Fruit fly (Drosophila melanogaster) whole organism, embryonic: ENCODE measurements around the gene Rpn1.
A peak's percentile ranks its signal among the peaks of the same experiment; 100 is the strongest.

Experiments used
- CG10366 ChIP-seq: fragments of 200-800 bp; sonication (Bioruptor generic); IDR thresholded peaks from 2 replicates; pipeline ENCODE4 v1.3.6; 2022; ENCODE audit warnings: missing biosample characterization, missing genetic modification characterization
- CG11695 ChIP-seq: fragments of 200-800 bp; sonication (Bioruptor generic); IDR thresholded peaks from 3 replicates; pipeline ENCODE4 v1.3.6; 2022; ENCODE audit warnings: missing biosample characterization, missing genetic modification characterization
- CG12659 ChIP-seq: fragments of 200-800 bp; sonication (Bioruptor generic); optimal IDR thresholded peaks from 3 replicates; lab custom pipeline; 2017; ENCODE audit warnings: mild to moderate bottlenecking, missing biosample characterization, missing genetic modification reagents, missing genetic modification characterization
- CG15479 ChIP-seq: fragments of 200-800 bp; sonication (Bioruptor generic); optimal IDR thresholded peaks from 3 replicates; lab custom pipeline; 2019; ENCODE audit warnings: missing biosample characterization, mild to moderate bottlenecking, missing genetic modification characterization, moderate library complexity
- CG17385 ChIP-seq: fragments of 200-800 bp; sonication (Bioruptor generic); optimal IDR thresholded peaks from 3 replicates; lab custom pipeline; 2018; ENCODE audit warnings: missing biosample characterization, mild to moderate bottlenecking, missing genetic modification characterization
- CG1832 ChIP-seq: fragments of 200-800 bp; sonication (Bioruptor generic); optimal IDR thresholded peaks from 2 replicates; lab custom pipeline; 2017; ENCODE audit warnings: missing biosample characterization, mild to moderate bottlenecking, missing genetic modification characterization, inconsistent platforms
- CG18599 ChIP-seq: fragments of 200-800 bp; sonication (Bioruptor generic); optimal IDR thresholded peaks from 3 replicates; lab custom pipeline; 2017; ENCODE audit warnings: missing biosample characterization, missing genetic modification characterization, mild to moderate bottlenecking, moderate library complexity, missing genetic modification reagents
- CG2199 ChIP-seq: fragments of 200-800 bp; sonication (Bioruptor generic); IDR thresholded peaks from 3 replicates; pipeline ENCODE4 v1.3.6; 2022; ENCODE audit warnings: missing biosample characterization, missing genetic modification characterization
- CG32767 ChIP-seq: fragments of 200-800 bp; sonication (Bioruptor generic); IDR thresholded peaks from 2 replicates; pipeline ENCODE4 v1.3.6; 2022; ENCODE audit warnings: missing biosample characterization, missing genetic modification characterization
- CG32772 ChIP-seq: fragments of 200-800 bp; sonication (Bioruptor generic); IDR thresholded peaks from 2 replicates; pipeline ENCODE4 v1.3.6; 2022; ENCODE audit warnings: missing biosample characterization, missing genetic modification characterization
- CG3726 ChIP-seq: fragments of 200-800 bp; sonication (Bioruptor generic); IDR thresholded peaks from 3 replicates; pipeline ENCODE4, ENCODE4 v1.3.6; 2022; ENCODE audit warnings: missing biosample characterization, missing genetic modification characterization
- CG4328 ChIP-seq: fragments of 200-800 bp; sonication (Bioruptor generic); optimal IDR thresholded peaks from 3 replicates; lab custom pipeline; 2017; ENCODE audit warnings: missing biosample characterization, missing genetic modification reagents, missing genetic modification characterization
- CG5180 ChIP-seq: fragments of 200-800 bp; sonication (Bioruptor generic); optimal IDR thresholded peaks from 3 replicates; lab custom pipeline; 2017; ENCODE audit warnings: missing biosample characterization, missing genetic modification characterization, mild to moderate bottlenecking, moderate library complexity, missing genetic modification reagents
- CG6272 ChIP-seq: fragments of 200-800 bp; sonication (Bioruptor generic); IDR thresholded peaks from 2 replicates; pipeline ENCODE4 v1.3.6; 2022; ENCODE audit warnings: missing biosample characterization, missing genetic modification characterization
- CG7745 ChIP-seq: fragments of 200-800 bp; sonication (Bioruptor generic); optimal IDR thresholded peaks from 2 replicates; lab custom pipeline; 2018; ENCODE audit warnings: missing biosample characterization, mild to moderate bottlenecking, missing genetic modification characterization, moderate library complexity
- CG7963 ChIP-seq: fragments of 200-800 bp; sonication (Bioruptor generic); IDR thresholded peaks from 3 replicates; pipeline ENCODE4 v1.3.6; 2022; ENCODE audit warnings: missing biosample characterization, missing genetic modification characterization; ENCODE audit not compliant: partially characterized antibody
- CG8944 ChIP-seq: fragments of 200-800 bp; sonication (Bioruptor generic); optimal IDR thresholded peaks from 3 replicates; lab custom pipeline; 2016; ENCODE audit warnings: missing biosample characterization, missing genetic modification characterization
- CHES-1-like ChIP-seq: fragments of 200-800 bp; sonication (Bioruptor generic); optimal IDR thresholded peaks from 2 replicates; lab custom pipeline; 2016; ENCODE audit warnings: missing biosample characterization, missing genetic modification characterization
- CoRest ChIP-seq: fragments of 200-800 bp; sonication (Bioruptor generic); optimal IDR thresholded peaks from 3 replicates; lab custom pipeline; 2018; ENCODE audit warnings: missing biosample characterization, mild to moderate bottlenecking, missing genetic modification characterization, moderate library complexity
- E2f1 ChIP-seq: fragments of 200-800 bp; sonication (Bioruptor generic); IDR thresholded peaks from 2 replicates; pipeline ENCODE4 v1.3.6; 2022; ENCODE audit warnings: missing biosample characterization, missing genetic modification characterization
- E2f2 ChIP-seq: fragments of 200-800 bp; sonication (Bioruptor generic); IDR thresholded peaks from 2 replicates; pipeline ENCODE4 v1.3.6; 2022; ENCODE audit warnings: missing biosample characterization, missing genetic modification characterization
- Ets65A ChIP-seq: fragments of 200-800 bp; sonication (Bioruptor generic); peaks from one replicate; lab custom pipeline; 2016; ENCODE audit warnings: missing biosample characterization, missing genetic modification characterization
- HHEX ChIP-seq: fragments of 200-800 bp; sonication (Bioruptor generic); optimal IDR thresholded peaks from 3 replicates; lab custom pipeline; 2017; ENCODE audit warnings: missing biosample characterization, mild to moderate bottlenecking, missing genetic modification characterization, missing genetic modification reagents
- HmgZ ChIP-seq: fragments of 200-800 bp; sonication (Bioruptor generic); optimal IDR thresholded peaks from 2 replicates; lab custom pipeline; 2018; ENCODE audit warnings: missing biosample characterization, mild to moderate bottlenecking, missing genetic modification characterization
- Lpt ChIP-seq: fragments of >200 bp; optimal IDR thresholded peaks from 2 replicates; lab custom pipeline; 2018; ENCODE audit warnings: missing biosample characterization, missing genetic modification characterization
- MBD-R2 ChIP-seq: fragments of 200-800 bp; sonication (Bioruptor generic); IDR thresholded peaks from 2 replicates; pipeline ENCODE4 v1.3.6; 2022; ENCODE audit warnings: missing biosample characterization, missing genetic modification characterization
- Opbp ChIP-seq: fragments of 200-800 bp; sonication (Bioruptor generic); IDR thresholded peaks from 3 replicates; pipeline ENCODE4 v1.3.6; 2022; ENCODE audit warnings: missing biosample characterization, missing genetic modification characterization; ENCODE audit not compliant: partially characterized antibody
- Scr ChIP-seq: fragments of 200-800 bp; sonication (Bioruptor generic); IDR thresholded peaks from 2 replicates; pipeline ENCODE4 v1.3.6; 2022; ENCODE audit warnings: missing biosample characterization, missing genetic modification characterization; ENCODE audit not compliant: partially characterized antibody
- Six4 ChIP-seq: fragments of 200-800 bp; sonication (Bioruptor generic); optimal IDR thresholded peaks from 2 replicates; lab custom pipeline; 2016; ENCODE audit warnings: missing biosample characterization, missing genetic modification characterization
- bcd ChIP-seq: fragments of 200-800 bp; sonication (Bioruptor generic); optimal IDR thresholded peaks from 2 replicates; lab custom pipeline; 2017; ENCODE audit warnings: missing biosample characterization, mild to moderate bottlenecking, missing genetic modification characterization
- chn ChIP-seq: fragments of 200-800 bp; sonication (Bioruptor generic); optimal IDR thresholded peaks from 2 replicates; lab custom pipeline; 2016; ENCODE audit warnings: missing biosample characterization, missing genetic modification characterization
- da ChIP-seq: fragments of 200-800 bp; sonication (Bioruptor generic); optimal IDR thresholded peaks from 2 replicates; lab custom pipeline; 2016; ENCODE audit warnings: missing biosample characterization, missing genetic modification characterization
- disco-r ChIP-seq: fragments of 200-800 bp; sonication (Bioruptor generic); optimal IDR thresholded peaks from 2 replicates; lab custom pipeline; 2016; ENCODE audit warnings: missing biosample characterization, missing genetic modification characterization
- dpn ChIP-seq, 2 experiments: fragments of 200-800 bp; sonication (Bioruptor generic); optimal IDR thresholded peaks; 3 replicates each; lab custom pipeline; 2016; ENCODE audit warnings: missing biosample characterization in 2 of 2, missing genetic modification characterization in 2 of 2
- dysf ChIP-seq: fragments of 200-800 bp; sonication (Bioruptor generic); IDR thresholded peaks from 3 replicates; pipeline ENCODE4 v1.3.6; 2022; ENCODE audit warnings: missing biosample characterization, missing genetic modification characterization
- emc ChIP-seq: fragments of 200-800 bp; sonication (Bioruptor generic); optimal IDR thresholded peaks from 2 replicates; lab custom pipeline; 2016; ENCODE audit warnings: missing biosample characterization, missing genetic modification characterization
- gcm ChIP-seq: fragments of 200-800 bp; sonication (Bioruptor generic); optimal IDR thresholded peaks from 2 replicates; lab custom pipeline; 2019; ENCODE audit warnings: missing biosample characterization, mild to moderate bottlenecking, missing genetic modification characterization, moderate library complexity
- gem ChIP-seq: fragments of 200-800 bp; sonication (Bioruptor generic); optimal IDR thresholded peaks from 2 replicates; lab custom pipeline; 2019; ENCODE audit warnings: missing biosample characterization, mild to moderate bottlenecking, missing genetic modification characterization, moderate library complexity
- grau ChIP-seq: fragments of 200-800 bp; optimal IDR thresholded peaks from 3 replicates; lab custom pipeline; 2019; ENCODE audit warnings: missing biosample characterization, mild to moderate bottlenecking, missing genetic modification characterization, moderate library complexity
- h ChIP-seq: fragments of >200 bp; optimal IDR thresholded peaks from 2 replicates; lab custom pipeline; 2017
- kni ChIP-seq: fragments of 200-800 bp; sonication (Bioruptor generic); optimal IDR thresholded peaks from 3 replicates; lab custom pipeline; 2017; ENCODE audit warnings: mild to moderate bottlenecking, missing biosample characterization, missing genetic modification reagents, missing genetic modification characterization
- lilli ChIP-seq: fragments of 200-800 bp; sonication (Bioruptor generic); optimal IDR thresholded peaks from 3 replicates; lab custom pipeline; 2016; ENCODE audit warnings: missing biosample characterization, missing genetic modification characterization
- nom ChIP-seq: fragments of 200-800 bp; sonication (Bioruptor generic); optimal IDR thresholded peaks from 2 replicates; lab custom pipeline; 2017; ENCODE audit warnings: missing biosample characterization, missing genetic modification characterization, mild to moderate bottlenecking, moderate library complexity, missing genetic modification reagents
- pho ChIP-seq: fragments of 200-800 bp; sonication (Bioruptor generic); optimal IDR thresholded peaks from 2 replicates; lab custom pipeline; 2016; ENCODE audit warnings: missing biosample characterization, missing genetic modification characterization
- ranshi ChIP-seq: fragments of 200-800 bp; sonication (Bioruptor generic); IDR thresholded peaks from 2 replicates; pipeline ENCODE4 v1.3.6; 2022; ENCODE audit warnings: missing biosample characterization, missing genetic modification characterization
- sim ChIP-seq: fragments of 200-800 bp; sonication (Bioruptor generic); IDR thresholded peaks from 2 replicates; pipeline ENCODE4 v1.3.6; 2022; ENCODE audit warnings: missing biosample characterization, missing genetic modification characterization
- sr ChIP-seq: fragments of 200-800 bp; sonication (Bioruptor generic); IDR thresholded peaks from 3 replicates; pipeline ENCODE4 v1.3.6; 2022; ENCODE audit warnings: missing biosample characterization, missing genetic modification characterization
- tap ChIP-seq: fragments of 200-800 bp; optimal IDR thresholded peaks from 3 replicates; lab custom pipeline; 2019; ENCODE audit warnings: missing biosample characterization, mild to moderate bottlenecking, missing genetic modification characterization, moderate library complexity
- wek ChIP-seq: fragments of 200-800 bp; sonication (Bioruptor generic); optimal IDR thresholded peaks from 3 replicates; lab custom pipeline; 2018; ENCODE audit warnings: missing biosample characterization, mild to moderate bottlenecking, missing genetic modification characterization, moderate library complexity
- zen ChIP-seq: fragments of 200-800 bp; sonication (Bioruptor generic); optimal IDR thresholded peaks from 3 replicates; lab custom pipeline; 2018; ENCODE audit warnings: missing biosample characterization, mild to moderate bottlenecking, missing genetic modification characterization, moderate library complexity

Rpn1 gene

DNA sequence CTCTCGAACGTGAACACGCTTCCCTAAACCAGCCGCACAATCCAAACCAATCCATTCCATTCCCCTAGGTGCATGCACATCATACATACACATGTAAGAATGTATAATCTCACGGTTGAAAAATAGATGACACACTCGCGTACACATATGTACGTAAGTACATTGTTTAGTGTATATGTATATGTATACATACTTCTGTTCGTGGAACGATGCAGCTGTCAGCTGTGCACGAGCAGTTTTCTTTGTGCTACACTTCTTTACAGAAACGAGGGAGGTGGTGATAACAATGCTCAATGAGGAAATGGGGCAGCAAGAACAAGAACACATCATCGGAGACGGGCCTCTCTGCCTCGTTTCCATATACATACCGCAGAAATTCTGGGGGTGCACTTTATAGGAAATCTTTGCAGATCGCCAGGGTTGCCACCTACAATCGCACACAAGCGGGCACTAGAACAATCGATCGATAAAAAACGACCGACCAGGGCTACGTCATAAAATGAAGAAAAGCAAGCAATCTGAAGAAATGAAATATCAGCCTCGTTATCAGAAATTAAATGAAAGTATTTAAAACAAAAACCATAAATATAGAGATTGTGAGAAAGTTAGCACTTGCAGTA is 15.4 kb upstream of the Rpn1 start (continued):
- TF ChIP-seq kni (GFP tag; lab: Kevin White, UChicago) = peak; percentile 96
- TF ChIP-seq h = no peak
- no peak for TF ChIP-seq Lpt (GFP tag; lab: Kevin White, UChicago)
- 0 out of 2 replicates have a peak, but pooled peaks have one; percentile 6 for TF ChIP-seq E2f2 (GFP tag; lab: Robert Waterston, UW)
- no peak for TF ChIP-seq Opbp (GFP tag; lab: Robert Waterston, UW)
- no peak for TF ChIP-seq CHES-1-like (GFP tag; lab: Kevin White, UChicago)
- peak; percentile 0 for TF ChIP-seq nom
- no peak for TF ChIP-seq tap (tag; lab: Kevin White, UChicago)
- TF ChIP-seq pho (GFP tag; lab: Kevin White, UChicago) = no peak
- TF ChIP-seq CG32767 (GFP tag; lab: Robert Waterston, UW) = peak; percentile 81; the same call in 1 of the 2 replicates
- no peak for TF ChIP-seq CG3726 (GFP tag; lab: Robert Waterston, UW)
- TF ChIP-seq emc = no peak
- TF ChIP-seq lilli (GFP tag; lab: Kevin White, UChicago) = no peak
- TF ChIP-seq CG1832 = no peak
- no peak for TF ChIP-seq E2f1 (GFP tag; lab: Robert Waterston, UW)
- TF ChIP-seq CG2199 = peak; percentile 65; the same call in 1 of the 3 replicates
- TF ChIP-seq gem = peak; percentile 13
- TF ChIP-seq CG17385 (GFP tag; lab: Kevin White, UChicago) = peak; percentile 73
- TF ChIP-seq zen (tag; lab: Kevin White, UChicago) = no peak
- TF ChIP-seq disco-r = no peak
- peak; percentile 90 for TF ChIP-seq CG15479 (GFP tag; lab: Kevin White, UChicago)
- peak; percentile 2 for TF ChIP-seq HmgZ (tag; lab: Kevin White, UChicago)
- TF ChIP-seq wek (GFP tag; lab: Kevin White, UChicago) = peak; percentile 30
- peak; percentile 10 for TF ChIP-seq gcm
- peak; percentile 30; the same call in 1 of the 2 replicates for TF ChIP-seq Scr (GFP tag; lab: Robert Waterston, UW)
- no peak for TF ChIP-seq ranshi (GFP tag; lab: Robert Waterston, UW)
- TF ChIP-seq CG6272 (GFP tag; lab: Robert Waterston, UW) = no peak
- TF ChIP-seq sr (GFP tag; lab: Robert Waterston, UW) = no peak
- no peak for TF ChIP-seq CoRest (tag; lab: Kevin White, UChicago)
- TF ChIP-seq grau (tag; lab: Kevin White, UChicago) = no peak
- TF ChIP-seq sim (GFP tag; lab: Robert Waterston, UW) = no peak
- TF ChIP-seq CG4328 (GFP tag; lab: Kevin White, UChicago) = no peak
- TF ChIP-seq Six4 (GFP tag; lab: Kevin White, UChicago) = no peak
- no peak for TF ChIP-seq MBD-R2 (GFP tag; lab: Robert Waterston, UW)
- no peak for TF ChIP-seq CG10366
- TF ChIP-seq, all 482 proteins: peak for 53

DNA sequence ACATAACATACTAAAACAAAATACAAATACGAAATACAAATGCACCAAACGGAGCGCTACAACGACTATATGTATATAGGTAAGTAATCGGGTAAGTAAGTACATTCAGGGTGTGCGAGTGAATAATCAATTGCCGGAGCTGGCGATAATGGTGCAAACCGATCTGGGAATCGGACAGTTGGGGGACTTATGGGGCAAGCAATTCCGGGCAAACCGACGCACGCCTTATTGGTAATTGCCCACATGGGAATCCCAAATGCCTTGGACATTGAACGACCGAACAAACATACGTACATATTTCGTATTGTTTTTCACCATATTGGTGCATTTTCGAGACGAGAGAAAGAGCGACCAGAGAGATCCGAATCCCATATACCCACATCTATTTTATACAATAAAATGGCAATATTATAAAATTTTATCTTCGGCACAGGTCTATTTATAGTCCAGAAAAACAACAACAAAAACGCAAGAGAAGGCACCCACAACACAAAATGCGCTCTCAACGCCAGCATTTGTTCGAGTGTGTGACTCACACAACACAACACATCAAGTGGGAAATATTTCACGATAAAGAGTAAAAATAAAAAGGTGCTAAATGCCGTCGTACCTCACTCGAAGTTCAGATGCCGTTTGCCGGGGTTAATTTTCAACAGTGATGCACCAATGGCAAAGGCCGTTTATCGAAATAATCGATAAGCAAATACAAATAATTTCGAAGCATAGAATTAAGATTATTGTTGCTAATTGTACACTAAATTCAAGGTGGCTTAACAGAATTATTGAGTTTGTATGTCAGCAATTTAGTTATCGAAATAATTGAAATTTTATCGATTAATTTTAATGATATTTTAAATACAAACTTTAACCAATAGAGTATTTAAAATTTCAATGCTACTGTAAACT is 14.4 kb upstream of the Rpn1 start:
- TF ChIP-seq bcd (GFP tag; lab: Kevin White, UChicago) (no peak), Ets65A (GFP tag; lab: Kevin White, UChicago) (no peak), dpn (GFP tag; optimal IDR thresholded peaks at IDR 0.05; lab: Kevin White, UChicago) (no peak), CG7745 (tag; lab: Kevin White, UChicago) (no peak), CG8944 (no peak), CG12659 (no peak), CG32772 (GFP tag; lab: Robert Waterston, UW) (no peak), dysf (no peak), CG7963 (GFP tag; lab: Robert Waterston, UW) (no peak), CG11695 (GFP tag; lab: Robert Waterston, UW) (0 out of 3 replicates have a peak, but pooled peaks have one; percentile 27), CG18599 (no peak), chn (GFP tag; lab: Kevin White, UChicago) (no peak), HHEX (no peak), CG5180 (GFP tag; lab: Kevin White, UChicago) (no peak), da (no peak)
